Fruit fly (Drosophila melanogaster) whole organism, embryonic: ENCODE results near the gene senju.
A peak's percentile ranks its signal among the peaks of the same experiment; 100 is the strongest.

Experiments used
- Ada2b ChIP-seq: fragments of 200-800 bp; sonication (Bioruptor generic); IDR thresholded peaks from 2 replicates; pipeline ENCODE4 v1.3.6; 2022; ENCODE audit warnings: missing biosample characterization, missing genetic modification characterization
- Atf6 ChIP-seq: fragments of 200-800 bp; sonication (Bioruptor generic); IDR thresholded peaks from 2 replicates; pipeline ENCODE4 v1.3.6; 2022; ENCODE audit warnings: missing biosample characterization, missing genetic modification characterization
- CG10267 ChIP-seq: fragments of 200-800 bp; sonication (Bioruptor generic); optimal IDR thresholded peaks from 2 replicates; lab custom pipeline; 2018; ENCODE audit warnings: missing biosample characterization, mild to moderate bottlenecking, missing genetic modification characterization, moderate library complexity
- CG10979 ChIP-seq: fragments of 200-800 bp; sonication (Bioruptor generic); optimal IDR thresholded peaks from 2 replicates; lab custom pipeline; 2018; ENCODE audit warnings: missing biosample characterization, mild to moderate bottlenecking, missing genetic modification characterization, moderate library complexity
- CG11247 ChIP-seq: fragments of 200-800 bp; sonication (Bioruptor generic); IDR thresholded peaks from 2 replicates; pipeline ENCODE4 v1.3.6; 2022; ENCODE audit warnings: missing biosample characterization, missing genetic modification characterization
- CG11695 ChIP-seq: fragments of 200-800 bp; sonication (Bioruptor generic); IDR thresholded peaks from 3 replicates; pipeline ENCODE4 v1.3.6; 2022; ENCODE audit warnings: missing biosample characterization, missing genetic modification characterization
- CG12219 ChIP-seq: fragments of 200-800 bp; sonication (Bioruptor generic); optimal IDR thresholded peaks from 3 replicates; lab custom pipeline; 2018; ENCODE audit warnings: missing biosample characterization, mild to moderate bottlenecking, missing genetic modification characterization
- CG12391 ChIP-seq: fragments of 200-800 bp; sonication (Bioruptor generic); optimal IDR thresholded peaks from 3 replicates; lab custom pipeline; 2018; ENCODE audit warnings: missing biosample characterization, mild to moderate bottlenecking, missing genetic modification characterization, moderate library complexity
- CG14050 ChIP-seq: fragments of 200-800 bp; sonication (Bioruptor generic); IDR thresholded peaks from 3 replicates; pipeline ENCODE4 v1.3.6; 2022; ENCODE audit warnings: missing biosample characterization, missing genetic modification characterization
- CG15011 ChIP-seq: fragments of 200-800 bp; sonication (Bioruptor generic); optimal IDR thresholded peaks from 3 replicates; lab custom pipeline; 2018; ENCODE audit warnings: missing biosample characterization, mild to moderate bottlenecking, missing genetic modification characterization
- CG1602 ChIP-seq: fragments of 200-800 bp; sonication (Bioruptor generic); optimal IDR thresholded peaks from 3 replicates; lab custom pipeline; 2016; ENCODE audit warnings: missing biosample characterization, missing genetic modification characterization
- CG17802 ChIP-seq: fragments of 200-800 bp; sonication (Bioruptor generic); optimal IDR thresholded peaks from 2 replicates; lab custom pipeline; 2018; ENCODE audit warnings: missing biosample characterization, mild to moderate bottlenecking, missing genetic modification characterization, moderate library complexity
- CG30020 ChIP-seq: fragments of 200-800 bp; optimal IDR thresholded peaks from 2 replicates; lab custom pipeline; 2019; ENCODE audit warnings: missing biosample characterization, mild to moderate bottlenecking, missing genetic modification characterization, moderate library complexity
- CG32772 ChIP-seq: fragments of 200-800 bp; sonication (Bioruptor generic); IDR thresholded peaks from 2 replicates; pipeline ENCODE4 v1.3.6; 2022; ENCODE audit warnings: missing biosample characterization, missing genetic modification characterization
- CG5953 ChIP-seq: fragments of 200-800 bp; sonication (Bioruptor generic); IDR thresholded peaks from 2 replicates; pipeline ENCODE4 v1.3.6; 2022; ENCODE audit warnings: missing biosample characterization, missing genetic modification characterization
- CG6254 ChIP-seq: fragments of 200-800 bp; sonication (Bioruptor generic); optimal IDR thresholded peaks from 3 replicates; lab custom pipeline; 2017; ENCODE audit warnings: mild to moderate bottlenecking, missing biosample characterization, missing genetic modification reagents, missing genetic modification characterization
- CG7839 ChIP-seq: fragments of 200-800 bp; sonication (Bioruptor generic); optimal IDR thresholded peaks from 3 replicates; lab custom pipeline; 2018; ENCODE audit warnings: missing biosample characterization, mild to moderate bottlenecking, missing genetic modification characterization, moderate library complexity
- CG8290 ChIP-seq, 3 experiments: fragments of 200-800 bp; sonication (Bioruptor generic); optimal IDR thresholded peaks; 2 replicates each; lab custom pipeline; 2016 to 2019; ENCODE audit warnings: missing biosample characterization in 3 of 3, missing genetic modification characterization in 3 of 3, mild to moderate bottlenecking in 2 of 3, moderate library complexity in 1 of 3
- CG9437 ChIP-seq: fragments of 200-800 bp; sonication (Bioruptor generic); optimal IDR thresholded peaks from 2 replicates; lab custom pipeline; 2018; ENCODE audit warnings: missing biosample characterization, mild to moderate bottlenecking, missing genetic modification characterization
- Hmr ChIP-seq: fragments of 200-800 bp; sonication (Bioruptor generic); optimal IDR thresholded peaks from 3 replicates; lab custom pipeline; 2017; ENCODE audit warnings: mild to moderate bottlenecking, missing biosample characterization, missing genetic modification reagents, missing genetic modification characterization
- Lhr ChIP-seq: fragments of 200-800 bp; sonication (Bioruptor generic); optimal IDR thresholded peaks from 3 replicates; lab custom pipeline; 2017; ENCODE audit warnings: mild to moderate bottlenecking, missing biosample characterization, missing genetic modification reagents, missing genetic modification characterization
- Mad ChIP-seq: fragments of 200-800 bp; sonication (Bioruptor generic); optimal IDR thresholded peaks from 2 replicates; lab custom pipeline; 2016; ENCODE audit warnings: missing biosample characterization, missing genetic modification characterization
- Neu2 ChIP-seq: fragments of 200-800 bp; sonication (Bioruptor generic); optimal IDR thresholded peaks from 3 replicates; lab custom pipeline; 2016; ENCODE audit warnings: missing biosample characterization, missing genetic modification characterization, borderline replicate concordance
- Rx ChIP-seq: fragments of 200-800 bp; sonication (Bioruptor generic); IDR thresholded peaks from 2 replicates; pipeline ENCODE4 v1.3.6; 2022; ENCODE audit warnings: missing biosample characterization, missing genetic modification characterization
- Six4 ChIP-seq: fragments of 200-800 bp; sonication (Bioruptor generic); optimal IDR thresholded peaks from 2 replicates; lab custom pipeline; 2016; ENCODE audit warnings: missing biosample characterization, missing genetic modification characterization
- Sox102F ChIP-seq: fragments of 200-800 bp; sonication (Bioruptor generic); optimal IDR thresholded peaks from 2 replicates; lab custom pipeline; 2018; ENCODE audit warnings: missing biosample characterization, mild to moderate bottlenecking, missing genetic modification characterization, moderate library complexity
- Vsx1 ChIP-seq: fragments of 200-800 bp; sonication (Bioruptor generic); optimal IDR thresholded peaks from 2 replicates; lab custom pipeline; 2017; ENCODE audit warnings: missing biosample characterization, mild to moderate bottlenecking, missing genetic modification characterization, missing genetic modification reagents
- YL-1 ChIP-seq: fragments of 200-800 bp; sonication (Bioruptor generic); optimal IDR thresholded peaks from 3 replicates; lab custom pipeline; 2017; ENCODE audit warnings: missing biosample characterization, mild to moderate bottlenecking, missing genetic modification characterization
- ara ChIP-seq: fragments of 200-800 bp; sonication (Bioruptor generic); IDR thresholded peaks from 2 replicates; pipeline ENCODE4 v1.3.6; 2022; ENCODE audit warnings: missing biosample characterization, missing genetic modification characterization
- crp ChIP-seq, 2 experiments: fragments of 200-800 bp; sonication (Bioruptor generic); optimal IDR thresholded peaks; 2 replicates in 1 of 2; 3 replicates in 1 of 2; lab custom pipeline; 2017; ENCODE audit warnings: missing biosample characterization in 2 of 2, missing genetic modification characterization in 2 of 2, mild to moderate bottlenecking in 1 of 2, moderate library complexity in 1 of 2
- danr ChIP-seq: fragments of 200-800 bp; sonication (Bioruptor generic); IDR thresholded peaks from 2 replicates; pipeline ENCODE4 v1.3.6; 2022; ENCODE audit warnings: missing biosample characterization, missing genetic modification characterization
- disco-r ChIP-seq: fragments of 200-800 bp; sonication (Bioruptor generic); optimal IDR thresholded peaks from 2 replicates; lab custom pipeline; 2016; ENCODE audit warnings: missing biosample characterization, missing genetic modification characterization
- dpn ChIP-seq, 2 experiments: fragments of 200-800 bp; sonication (Bioruptor generic); optimal IDR thresholded peaks; 3 replicates each; lab custom pipeline; 2016; ENCODE audit warnings: missing biosample characterization in 2 of 2, missing genetic modification characterization in 2 of 2
- gsb-n ChIP-seq: fragments of 200-800 bp; sonication (Bioruptor generic); optimal IDR thresholded peaks from 3 replicates; lab custom pipeline; 2018; ENCODE audit warnings: missing biosample characterization, mild to moderate bottlenecking, missing genetic modification characterization
- her ChIP-seq: fragments of 200-800 bp; sonication (Bioruptor generic); optimal IDR thresholded peaks from 2 replicates; lab custom pipeline; 2016; ENCODE audit warnings: missing biosample characterization, missing genetic modification characterization
- ind ChIP-seq: fragments of 200-800 bp; sonication (Bioruptor generic); optimal IDR thresholded peaks from 3 replicates; lab custom pipeline; 2016; ENCODE audit warnings: missing biosample characterization, missing genetic modification characterization
- mld ChIP-seq: fragments of 200-800 bp; sonication (Bioruptor generic); IDR thresholded peaks from 3 replicates; pipeline ENCODE4 v1.3.6; 2022; ENCODE audit warnings: missing biosample characterization, missing genetic modification characterization; ENCODE audit not compliant: partially characterized antibody
- oc ChIP-seq: fragments of 200-800 bp; sonication (Bioruptor generic); optimal IDR thresholded peaks from 2 replicates; lab custom pipeline; 2018; ENCODE audit warnings: missing biosample characterization, mild to moderate bottlenecking, missing genetic modification characterization, moderate library complexity
- otp ChIP-seq: fragments of 200-800 bp; sonication (Bioruptor generic); IDR thresholded peaks from 3 replicates; pipeline ENCODE4, ENCODE4 v1.3.6; 2022; ENCODE audit warnings: missing biosample characterization, missing genetic modification characterization
- pb ChIP-seq: fragments of 200-800 bp; sonication (Bioruptor generic); optimal IDR thresholded peaks from 3 replicates; lab custom pipeline; 2016; ENCODE audit warnings: missing biosample characterization, missing genetic modification characterization
- phol ChIP-seq: fragments of 200-800 bp; sonication (Bioruptor generic); optimal IDR thresholded peaks from 3 replicates; lab custom pipeline; 2018; ENCODE audit warnings: missing biosample characterization, mild to moderate bottlenecking, missing genetic modification characterization, moderate library complexity
- pita ChIP-seq: fragments of 200-800 bp; sonication (Bioruptor generic); optimal IDR thresholded peaks from 2 replicates; lab custom pipeline; 2017; ENCODE audit warnings: missing biosample characterization, mild to moderate bottlenecking, missing genetic modification characterization
- sima ChIP-seq: fragments of 200-800 bp; sonication (Bioruptor generic); optimal IDR thresholded peaks from 2 replicates; lab custom pipeline; 2016; ENCODE audit warnings: missing biosample characterization, missing genetic modification characterization
- sqz ChIP-seq: fragments of 200-800 bp; sonication (Bioruptor generic); optimal IDR thresholded peaks from 3 replicates; lab custom pipeline; 2018; ENCODE audit warnings: missing biosample characterization, mild to moderate bottlenecking, missing genetic modification characterization
- ssp ChIP-seq: fragments of 200-800 bp; sonication (Bioruptor generic); IDR thresholded peaks from 2 replicates; pipeline ENCODE4 v1.3.6; 2022; ENCODE audit warnings: missing biosample characterization, missing genetic modification characterization
- stc ChIP-seq: fragments of 200-800 bp; sonication (Bioruptor generic); IDR thresholded peaks from 2 replicates; pipeline ENCODE4 v1.3.6; 2022; ENCODE audit warnings: missing biosample characterization, missing genetic modification characterization
- toy ChIP-seq: fragments of 200-800 bp; sonication (Bioruptor generic); IDR thresholded peaks from 2 replicates; pipeline ENCODE4 v1.3.6; 2022; ENCODE audit warnings: missing biosample characterization, missing genetic modification characterization
- ttk ChIP-seq: fragments of 200-800 bp; sonication (Bioruptor generic); IDR thresholded peaks from 2 replicates; pipeline ENCODE4 v2.1.2; 2022; ENCODE audit warnings: missing biosample characterization, missing genetic modification characterization
- twi ChIP-seq: fragments of 200-800 bp; optimal IDR thresholded peaks from 2 replicates; lab custom pipeline; 2019; ENCODE audit warnings: missing biosample characterization, mild to moderate bottlenecking, missing genetic modification characterization, moderate library complexity

Gene senju

dm6 chr2L:5043495-5044146 is 9.0 kb upstream of the senju start (continued):
- TF ChIP-seq pita (GFP tag; lab: Kevin White, UChicago): no peak
- TF ChIP-seq crp (GFP tag; optimal IDR thresholded peaks at IDR 0.05; lab: Kevin White, UChicago): no peak
- TF ChIP-seq mld: no peak
- no peak for TF ChIP-seq CG8290 (GFP tag; optimal IDR thresholded peaks at IDR 0.05; lab: Kevin White, UChicago)
- peak in 1 of 2 experiments; percentile 73 for TF ChIP-seq CG8290 (tag; optimal IDR thresholded peaks at IDR 0.05; lab: Kevin White, UChicago)
- TF ChIP-seq CG9437: no peak
- peak; percentile 63 for TF ChIP-seq Atf6 (GFP tag; lab: Robert Waterston, UW)
- peak; percentile 43 for TF ChIP-seq ttk (GFP tag; lab: Robert Waterston, UW)
- TF ChIP-seq Rx (GFP tag; lab: Robert Waterston, UW): 0 out of 2 replicates have a peak, but pooled peaks have one; percentile 32
- peak; percentile 40 for TF ChIP-seq Hmr (GFP tag; lab: Kevin White, UChicago)
- TF ChIP-seq disco-r (GFP tag; lab: Kevin White, UChicago): no peak
- no peak for TF ChIP-seq oc (tag; lab: Kevin White, UChicago)
- no peak for TF ChIP-seq pb (GFP tag; lab: Kevin White, UChicago)
- TF ChIP-seq CG32772 (GFP tag; lab: Robert Waterston, UW): 0 out of 2 replicates have a peak, but pooled peaks have one; percentile 14
- no peak for TF ChIP-seq sqz (GFP tag; lab: Kevin White, UChicago)
- no peak for TF ChIP-seq toy
- peak; percentile 31 for TF ChIP-seq CG12391
- no peak for TF ChIP-seq CG17802 (tag; lab: Kevin White, UChicago)
- TF ChIP-seq stc (GFP tag; lab: Robert Waterston, UW): peak; percentile 60
- no peak for TF ChIP-seq Ada2b (GFP tag; lab: Robert Waterston, UW)
- TF ChIP-seq CG15011 (GFP tag; lab: Kevin White, UChicago): no peak
- no peak for TF ChIP-seq ara (GFP tag; lab: Robert Waterston, UW)
- no peak for TF ChIP-seq CG10267 (tag; lab: Kevin White, UChicago)
- TF ChIP-seq CG11247 (GFP tag; lab: Robert Waterston, UW): peak; percentile 32; the same call in 1 of the 2 replicates
- TF ChIP-seq CG14050 (GFP tag; lab: Robert Waterston, UW): peak; percentile 50; the same call in 2 of the 3 replicates
- TF ChIP-seq Mad (GFP tag; lab: Kevin White, UChicago): peak; percentile 38
- TF ChIP-seq Lhr: no peak
- no peak for TF ChIP-seq sima (GFP tag; lab: Kevin White, UChicago)
- TF ChIP-seq CG30020 (tag; lab: Kevin White, UChicago): no peak
- peak; percentile 34 for TF ChIP-seq phol
- peak; percentile 54 for TF ChIP-seq Sox102F (GFP tag; lab: Kevin White, UChicago)
- peak; percentile 65 for TF ChIP-seq CG7839 (tag; lab: Kevin White, UChicago)
- TF ChIP-seq twi (tag; lab: Kevin White, UChicago): no peak
- TF ChIP-seq ssp (GFP tag; lab: Robert Waterston, UW): no peak
- no peak for TF ChIP-seq Neu2 (GFP tag; lab: Kevin White, UChicago)
- no peak for TF ChIP-seq Vsx1 (GFP tag; lab: Kevin White, UChicago)
- TF ChIP-seq CG12219 (GFP tag; lab: Kevin White, UChicago): no peak
- no peak for TF ChIP-seq danr
- peak; percentile 20 for TF ChIP-seq gsb-n (tag; lab: Kevin White, UChicago)
- peak in 1 of 2 experiments; percentile 62 for TF ChIP-seq dpn (GFP tag; optimal IDR thresholded peaks at IDR 0.05; lab: Kevin White, UChicago)
- no peak for TF ChIP-seq YL-1 (GFP tag; lab: Kevin White, UChicago)
- no peak for TF ChIP-seq her (GFP tag; lab: Kevin White, UChicago)
- TF ChIP-seq CG10979 (tag; lab: Kevin White, UChicago): peak; percentile 25
- peak; percentile 33; the same call in 1 of the 3 replicates for TF ChIP-seq otp
- TF ChIP-seq CG6254: no peak
- TF ChIP-seq CG11695 (GFP tag; lab: Robert Waterston, UW): peak; percentile 62
- TF ChIP-seq CG1602 (GFP tag; lab: Kevin White, UChicago): peak; percentile 2
- no peak for TF ChIP-seq CG5953 (GFP tag; lab: Robert Waterston, UW)
- no peak for TF ChIP-seq Six4 (GFP tag; lab: Kevin White, UChicago)
- TF ChIP-seq ind (GFP tag; lab: Kevin White, UChicago): peak; percentile 63
